Fruit fly (Drosophila melanogaster) Kc167 (cell line): ENCODE results near the gene CG31546.

Experiments
- Sin3A ChIP-seq: fragments of >200 bp; optimal IDR thresholded peaks from 2 replicates; lab custom pipeline; 2018; ENCODE audit warnings: missing external identifiers
- h ChIP-seq: fragments of >200 bp; optimal IDR thresholded peaks from 3 replicates; lab custom pipeline; 2018; ENCODE audit warnings: missing external identifiers
- psq ChIP-seq: fragments of >200 bp; optimal IDR thresholded peaks from 2 replicates; lab custom pipeline; 2017; ENCODE audit warnings: missing external identifiers

DNA sequence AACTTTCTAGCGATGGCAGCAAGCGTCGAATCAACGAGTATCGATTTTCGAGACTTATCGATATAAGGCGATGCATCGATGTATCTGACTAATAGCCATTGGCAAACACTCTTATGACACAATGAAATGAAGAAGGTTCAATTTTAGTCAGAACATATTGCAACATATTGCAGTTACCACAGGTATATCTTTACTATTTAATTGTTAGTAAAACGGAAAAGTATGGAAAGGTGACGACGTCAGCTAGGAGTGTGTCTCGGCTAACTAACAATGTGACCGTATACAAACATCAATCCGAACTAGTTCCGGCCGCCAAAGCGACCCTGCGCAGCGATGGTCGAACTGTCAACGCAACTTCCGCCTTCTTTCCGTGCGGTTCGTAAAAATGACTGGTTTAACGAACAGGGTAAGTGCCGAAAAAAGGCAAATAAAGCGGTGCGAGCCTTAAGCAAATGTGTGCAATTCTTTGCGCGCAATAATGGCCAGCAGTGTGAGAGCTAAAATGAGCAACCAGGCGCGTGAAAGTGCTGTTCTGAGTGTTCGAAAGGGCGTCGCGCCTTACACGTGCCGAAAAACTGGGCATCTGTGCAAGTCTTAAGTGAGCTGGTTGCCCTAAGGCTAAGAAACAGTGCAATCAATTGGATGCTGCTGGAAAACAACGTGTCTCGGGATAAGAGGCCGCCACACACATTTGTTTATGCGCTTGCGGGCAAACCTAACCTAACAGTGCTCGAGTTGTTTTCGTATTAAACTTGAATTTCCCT is 11.1 kb downstream of the CG31546 start, which contains the start of the genes Dph4, Spec2 and RpL13A:
- no peak for TF ChIP-seq psq (lab: Kevin White, UChicago)
- TF ChIP-seq Sin3A (lab: Kevin White, UChicago) = no peak
- TF ChIP-seq h (lab: Kevin White, UChicago) = no peak
